Worm (Caenorhabditis elegans) whole organism, L2 larva: Measurements from ENCODE around the gene npr-10.
A peak's percentile ranks its signal among the peaks of the same experiment; 100 is the strongest.

Experiments
- R02D3.7 ChIP-seq: fragments of 150-350 bp; optimal IDR thresholded peaks from 2 replicates; lab custom pipeline; 2014; ENCODE audit warnings: missing biosample characterization, missing genetic modification characterization
- Y55F3AM.14 ChIP-seq: fragments of 200-800 bp; sonication (Bioruptor generic); optimal IDR thresholded peaks from 2 replicates; lab custom pipeline; 2018; ENCODE audit warnings: mild to moderate bottlenecking, missing genetic modification characterization, missing compliant biosample characterization
- ama-1 ChIP-seq: fragments of 150-350 bp; optimal IDR thresholded peaks from 2 replicates; lab custom pipeline; 2018; ENCODE audit warnings: inconsistent platforms
- egl-27 ChIP-seq: sonication (generic microtip); optimal IDR thresholded peaks from 3 replicates; lab custom pipeline; 2017; ENCODE audit warnings: missing biosample characterization, missing genetic modification reagents, missing genetic modification characterization
- fos-1 ChIP-seq: fragments of 150-350 bp; optimal IDR thresholded peaks from 2 replicates; lab custom pipeline; 2014; ENCODE audit warnings: missing biosample characterization, missing genetic modification characterization
- lin-13 ChIP-seq: fragments of 150-350 bp; optimal IDR thresholded peaks from 2 replicates; lab custom pipeline; 2014; ENCODE audit warnings: missing biosample characterization, missing genetic modification reagents, missing genetic modification characterization
- nhr-10 ChIP-seq: sonication (generic microtip); optimal IDR thresholded peaks from 2 replicates; lab custom pipeline; 2017; ENCODE audit warnings: missing biosample characterization, missing genetic modification characterization
- nhr-237 ChIP-seq: fragments of 150-350 bp; optimal IDR thresholded peaks from 2 replicates; lab custom pipeline; 2014; ENCODE audit warnings: missing biosample characterization, missing genetic modification characterization
- zag-1 ChIP-seq: fragments of 150-350 bp; optimal IDR thresholded peaks from 2 replicates; lab custom pipeline; 2014; ENCODE audit warnings: missing biosample characterization, missing genetic modification characterization

DNA sequence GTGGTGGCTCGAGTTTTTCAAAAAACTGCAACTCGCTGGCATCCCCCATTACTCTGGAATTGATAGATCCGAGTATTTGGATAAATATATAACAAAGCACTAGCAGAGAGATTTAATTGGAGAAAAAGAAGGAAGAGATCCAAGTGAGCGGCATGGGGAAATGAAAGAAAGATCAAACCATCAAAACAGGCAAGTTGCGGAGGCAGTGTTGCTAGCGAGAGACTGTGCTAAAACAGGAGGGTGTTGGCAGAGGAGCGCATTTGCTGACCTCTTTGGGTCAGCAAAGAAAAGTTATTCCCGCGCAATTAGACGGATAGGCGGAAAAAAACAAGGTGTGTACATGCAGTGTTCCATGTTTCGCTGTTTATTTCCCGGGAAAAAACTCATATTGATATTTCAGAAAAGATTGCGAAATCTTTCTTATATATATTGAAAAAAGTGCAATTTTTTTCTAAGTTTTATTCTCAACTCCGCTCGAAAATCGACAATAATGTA is 56.9 kb downstream of the npr-10 start, which contains the start of gene ppk-3:
- TF ChIP-seq Y55F3AM.14 (GFP tag; lab: Kevin White, UChicago) = peak; percentile 10
- TF ChIP-seq ama-1 (lab: Kevin White, UChicago) = no peak
- peak; percentile 53 for TF ChIP-seq egl-27 (tag; lab: Kevin White, UChicago)
- no peak for TF ChIP-seq R02D3.7
- TF ChIP-seq lin-13 (GFP tag; lab: Kevin White, UChicago) = peak; percentile 84
- TF ChIP-seq nhr-237 = no peak
- TF ChIP-seq nhr-10 = no peak
- peak; percentile 63 for TF ChIP-seq fos-1 (tag; lab: Kevin White, UChicago)
- peak; percentile 10 for TF ChIP-seq zag-1 (tag; lab: Kevin White, UChicago)
